Fruit fly (Drosophila melanogaster) whole organism, prepupa: ENCODE results near the gene CG5104.
"Not testable (repeated sequence)": the region's sequence is repeated elsewhere in the genome, so short reads cannot be mapped to it uniquely, and the experiment has no call there.

Experiments
- Blimp-1 ChIP-seq: fragments of 200-800 bp; sonication (Bioruptor generic); optimal IDR thresholded peaks from 3 replicates; lab custom pipeline; 2017; ENCODE audit warnings: missing biosample characterization, missing genetic modification characterization, mild to moderate bottlenecking, moderate library complexity, missing genetic modification reagents
- CG10631 ChIP-seq: fragments of 200-800 bp; sonication (Bioruptor generic); optimal IDR thresholded peaks from 2 replicates; lab custom pipeline; 2016; ENCODE audit warnings: missing biosample characterization, missing genetic modification characterization
- CG10669 ChIP-seq: fragments of 200-800 bp; sonication (Bioruptor generic); optimal IDR thresholded peaks from 3 replicates; lab custom pipeline; 2018; ENCODE audit warnings: missing biosample characterization, mild to moderate bottlenecking, missing genetic modification characterization, moderate library complexity
- CG11294 ChIP-seq: fragments of 200-800 bp; sonication (Bioruptor generic); IDR thresholded peaks from 2 replicates; pipeline ENCODE4 v1.3.6; 2022; ENCODE audit warnings: missing biosample characterization, missing genetic modification characterization
- CG11902 ChIP-seq: fragments of 200-800 bp; sonication (Bioruptor generic); optimal IDR thresholded peaks from 3 replicates; lab custom pipeline; 2016; ENCODE audit warnings: missing biosample characterization, missing genetic modification characterization
- CG15336 ChIP-seq: fragments of 200-800 bp; sonication (Bioruptor generic); IDR thresholded peaks from 2 replicates; pipeline ENCODE4 v1.3.6; 2022; ENCODE audit warnings: missing biosample characterization, missing genetic modification characterization
- CG1621 ChIP-seq: fragments of 200-800 bp; sonication (Bioruptor generic); optimal IDR thresholded peaks from 3 replicates; lab custom pipeline; 2018; ENCODE audit warnings: missing biosample characterization, mild to moderate bottlenecking, missing genetic modification characterization
- CG16779 ChIP-seq: fragments of 200-800 bp; sonication (Bioruptor generic); optimal IDR thresholded peaks from 3 replicates; lab custom pipeline; 2017; ENCODE audit warnings: missing biosample characterization, mild to moderate bottlenecking, missing genetic modification characterization
- CG31627 ChIP-seq: fragments of 200-800 bp; sonication (Bioruptor generic); optimal IDR thresholded peaks from 3 replicates; lab custom pipeline; 2016; ENCODE audit warnings: missing biosample characterization, missing genetic modification characterization
- CG32006 ChIP-seq: fragments of 200-800 bp; sonication (Bioruptor generic); optimal IDR thresholded peaks from 3 replicates; lab custom pipeline; 2017; ENCODE audit warnings: missing biosample characterization, mild to moderate bottlenecking, missing genetic modification characterization
- CG34406 ChIP-seq: fragments of 200-800 bp; sonication (Bioruptor generic); optimal IDR thresholded peaks from 3 replicates; lab custom pipeline; 2016; ENCODE audit warnings: missing biosample characterization, missing genetic modification characterization
- CG3919 ChIP-seq: fragments of 200-800 bp; sonication (Bioruptor generic); optimal IDR thresholded peaks from 3 replicates; lab custom pipeline; 2016; ENCODE audit warnings: missing biosample characterization, missing genetic modification characterization
- CG4318 ChIP-seq: fragments of 200-800 bp; sonication (Bioruptor generic); optimal IDR thresholded peaks from 3 replicates; lab custom pipeline; 2017; ENCODE audit warnings: missing biosample characterization, mild to moderate bottlenecking, missing genetic modification characterization
- CG6163 ChIP-seq: fragments of 200-800 bp; sonication (Bioruptor generic); IDR thresholded peaks from 3 replicates; pipeline ENCODE4 v1.3.6; 2022; ENCODE audit warnings: missing biosample characterization, missing genetic modification characterization
- CG6276 ChIP-seq: fragments of 200-800 bp; sonication (Bioruptor generic); optimal IDR thresholded peaks from 2 replicates; lab custom pipeline; 2017; ENCODE audit warnings: missing biosample characterization, mild to moderate bottlenecking, missing genetic modification characterization
- CG6792 ChIP-seq: fragments of 200-800 bp; sonication (Bioruptor generic); optimal IDR thresholded peaks from 3 replicates; lab custom pipeline; 2016; ENCODE audit warnings: missing biosample characterization, missing genetic modification characterization
- CG7368 ChIP-seq: fragments of 200-800 bp; sonication (Bioruptor generic); optimal IDR thresholded peaks from 3 replicates; lab custom pipeline; 2016; ENCODE audit warnings: missing biosample characterization, missing genetic modification characterization
- CG8119 ChIP-seq: fragments of 200-800 bp; sonication (Bioruptor generic); IDR thresholded peaks from 3 replicates; pipeline ENCODE4 v1.3.6; 2022; ENCODE audit warnings: missing biosample characterization, missing genetic modification characterization
- CG8319 ChIP-seq: fragments of 200-800 bp; sonication (Bioruptor generic); optimal IDR thresholded peaks from 3 replicates; lab custom pipeline; 2016; ENCODE audit warnings: missing biosample characterization, missing genetic modification characterization
- Eip78C ChIP-seq: fragments of 200-800 bp; sonication (Bioruptor generic); peaks from one replicate; lab custom pipeline; 2016; ENCODE audit warnings: missing biosample characterization, missing genetic modification characterization
- Eip93F ChIP-seq: fragments of 200-800 bp; sonication (Bioruptor generic); optimal IDR thresholded peaks from 2 replicates; lab custom pipeline; 2016; ENCODE audit warnings: missing biosample characterization, mild to moderate bottlenecking, missing genetic modification characterization
- Ets21C ChIP-seq: fragments of 200-800 bp; sonication (Bioruptor generic); optimal IDR thresholded peaks from 3 replicates; lab custom pipeline; 2016; ENCODE audit warnings: missing biosample characterization, missing genetic modification characterization
- Hr38 ChIP-seq: sonication (Bioruptor generic); optimal IDR thresholded peaks from 2 replicates; lab custom pipeline; 2016; ENCODE audit warnings: missing biosample characterization, missing genetic modification characterization
- Lpt ChIP-seq: fragments of 200-800 bp; sonication (Bioruptor generic); optimal IDR thresholded peaks from 3 replicates; lab custom pipeline; 2016; ENCODE audit warnings: missing biosample characterization, missing genetic modification characterization
- Met ChIP-seq: fragments of 200-800 bp; sonication (Bioruptor generic); optimal IDR thresholded peaks from 3 replicates; lab custom pipeline; 2016; ENCODE audit warnings: missing biosample characterization, missing genetic modification characterization
- OdsH ChIP-seq: fragments of 200-800 bp; sonication (Bioruptor generic); optimal IDR thresholded peaks from 3 replicates; lab custom pipeline; 2016; ENCODE audit warnings: missing biosample characterization, missing genetic modification characterization
- Smox ChIP-seq: fragments of 200-800 bp; sonication (Bioruptor generic); optimal IDR thresholded peaks from 3 replicates; lab custom pipeline; 2016; ENCODE audit warnings: missing biosample characterization, missing genetic modification characterization
- Sox102F ChIP-seq: fragments of 200-800 bp; sonication (Bioruptor generic); optimal IDR thresholded peaks from 2 replicates; lab custom pipeline; 2016; ENCODE audit warnings: missing biosample characterization, mild to moderate bottlenecking, missing genetic modification characterization
- Sox14 ChIP-seq: fragments of 200-800 bp; sonication (Bioruptor generic); optimal IDR thresholded peaks from 3 replicates; lab custom pipeline; 2016; ENCODE audit warnings: missing biosample characterization, missing genetic modification characterization
- Sox15 ChIP-seq: fragments of 200-800 bp; sonication (Bioruptor generic); optimal IDR thresholded peaks from 3 replicates; lab custom pipeline; 2016; ENCODE audit warnings: missing biosample characterization, missing genetic modification characterization
- achi ChIP-seq: fragments of 200-800 bp; sonication (Bioruptor generic); optimal IDR thresholded peaks from 3 replicates; lab custom pipeline; 2016; ENCODE audit warnings: missing biosample characterization, missing genetic modification characterization
- dac ChIP-seq: fragments of 200-800 bp; sonication (Bioruptor generic); optimal IDR thresholded peaks from 2 replicates; lab custom pipeline; 2017; ENCODE audit warnings: missing biosample characterization, mild to moderate bottlenecking, missing genetic modification characterization
- dsx ChIP-seq: fragments of 200-800 bp; optimal IDR thresholded peaks from 3 replicates; lab custom pipeline; 2019; ENCODE audit warnings: missing biosample characterization, mild to moderate bottlenecking, missing genetic modification characterization, moderate library complexity; ENCODE audit not compliant: poor library complexity, severe bottlenecking
- esn ChIP-seq: fragments of 200-800 bp; sonication (Bioruptor generic); optimal IDR thresholded peaks from 2 replicates; lab custom pipeline; 2016; ENCODE audit warnings: missing biosample characterization, mild to moderate bottlenecking, missing genetic modification characterization, moderate library complexity
- fd85E ChIP-seq: fragments of 200-800 bp; sonication (Bioruptor generic); optimal IDR thresholded peaks from 3 replicates; lab custom pipeline; 2016; ENCODE audit warnings: missing biosample characterization, missing genetic modification characterization
- lz ChIP-seq: fragments of 200-800 bp; sonication (Bioruptor generic); optimal IDR thresholded peaks from 3 replicates; lab custom pipeline; 2016; ENCODE audit warnings: missing biosample characterization, missing genetic modification characterization
- net ChIP-seq: fragments of 200-800 bp; sonication (Bioruptor generic); optimal IDR thresholded peaks from 3 replicates; lab custom pipeline; 2016; ENCODE audit warnings: missing biosample characterization, missing genetic modification characterization
- pdm3 ChIP-seq: fragments of 200-800 bp; sonication (Bioruptor generic); optimal IDR thresholded peaks from 3 replicates; lab custom pipeline; 2016; ENCODE audit warnings: missing biosample characterization, missing genetic modification characterization
- salr ChIP-seq, 2 experiments: fragments of 200-800 bp; sonication (Bioruptor generic); optimal IDR thresholded peaks; 3 replicates each; lab custom pipeline; 2016 to 2018; ENCODE audit warnings: missing biosample characterization in 2 of 2, missing genetic modification characterization in 2 of 2, mild to moderate bottlenecking in 1 of 2
- svp ChIP-seq: fragments of 200-800 bp; sonication (Bioruptor generic); peaks from one replicate; lab custom pipeline; 2016; ENCODE audit warnings: missing biosample characterization, missing genetic modification characterization
- vri ChIP-seq: fragments of 200-800 bp; sonication (Bioruptor generic); optimal IDR thresholded peaks from 3 replicates; lab custom pipeline; 2016; ENCODE audit warnings: missing biosample characterization, mild to moderate bottlenecking, missing genetic modification characterization

The CG5104 gene

DNA sequence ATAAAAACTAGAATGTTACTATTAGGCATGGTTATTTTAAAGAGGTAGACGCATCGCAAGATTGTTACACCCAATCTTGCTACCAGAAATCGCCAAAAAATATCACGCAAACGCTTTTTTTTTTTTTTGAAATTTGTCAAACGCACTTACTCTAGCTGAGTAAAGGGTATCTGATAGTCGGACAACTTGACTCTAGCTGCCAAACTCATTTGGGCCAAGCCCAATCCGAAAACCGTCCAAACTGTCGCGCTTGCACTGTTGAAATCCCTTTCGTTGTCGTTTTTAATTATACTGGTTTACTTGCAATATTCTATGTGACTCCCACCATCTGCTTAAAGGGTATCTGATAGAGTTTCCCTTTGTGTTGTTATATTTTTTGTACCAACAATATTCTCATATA lies 17.6 kb upstream of the CG5104 start:
- TF ChIP-seq CG10669 (GFP tag; lab: Kevin White, UChicago): no peak
- TF ChIP-seq CG4318 (GFP tag; lab: Kevin White, UChicago): no peak
- no peak for TF ChIP-seq svp (GFP tag; lab: Kevin White, UChicago)
- TF ChIP-seq Blimp-1 (GFP tag; lab: Kevin White, UChicago): no peak
- TF ChIP-seq CG6792: no peak
- TF ChIP-seq CG11902 (GFP tag; lab: Kevin White, UChicago): no peak
- no peak for TF ChIP-seq CG3919 (GFP tag; lab: Kevin White, UChicago)
- no peak for TF ChIP-seq CG6163

dm6 chr3L:20503886-20504285 lies 16.9 kb upstream of the CG5104 start, which contains the start of gene CG17637:
Gene CG17637 (plus strand): TSS chr3L:20504186.
- TF ChIP-seq salr (GFP tag; optimal IDR thresholded peaks at IDR 0.05; lab: Kevin White, UChicago); net (GFP tag; lab: Kevin White, UChicago); CG6163: not testable (repeated sequence)

- TF ChIP-seq Hr38 (GFP tag; lab: Kevin White, UChicago) (no peak), CG6276 (GFP tag; lab: Kevin White, UChicago) (no peak), Blimp-1 (GFP tag; lab: Kevin White, UChicago) (no peak), Lpt (GFP tag; lab: Kevin White, UChicago) (no peak), Sox15 (GFP tag; lab: Kevin White, UChicago) (no peak), Sox14 (GFP tag; lab: Kevin White, UChicago) (no peak), CG16779 (tag; lab: Kevin White, UChicago) (no peak), CG10631 (GFP tag; lab: Kevin White, UChicago) (no peak)
Measured at dm6 chr3L:20505732-20506131, 15.1 kb upstream of the CG5104 start, which contains the start of gene CG5078. Gene CG5078 (plus strand): TSS chr3L:20506032.

dm6 chr3L:20507552-20507951 lies 13.3 kb upstream of the CG5104 start:
- TF ChIP-seq Hr38 (GFP tag; lab: Kevin White, UChicago) (no peak), CG15336 (GFP tag; lab: Robert Waterston, UW) (0 out of 2 replicates have a peak, but pooled peaks have one; percentile 18), fd85E (GFP tag; lab: Kevin White, UChicago) (no peak), Eip78C (GFP tag; lab: Kevin White, UChicago) (peak; percentile 70)

DNA sequence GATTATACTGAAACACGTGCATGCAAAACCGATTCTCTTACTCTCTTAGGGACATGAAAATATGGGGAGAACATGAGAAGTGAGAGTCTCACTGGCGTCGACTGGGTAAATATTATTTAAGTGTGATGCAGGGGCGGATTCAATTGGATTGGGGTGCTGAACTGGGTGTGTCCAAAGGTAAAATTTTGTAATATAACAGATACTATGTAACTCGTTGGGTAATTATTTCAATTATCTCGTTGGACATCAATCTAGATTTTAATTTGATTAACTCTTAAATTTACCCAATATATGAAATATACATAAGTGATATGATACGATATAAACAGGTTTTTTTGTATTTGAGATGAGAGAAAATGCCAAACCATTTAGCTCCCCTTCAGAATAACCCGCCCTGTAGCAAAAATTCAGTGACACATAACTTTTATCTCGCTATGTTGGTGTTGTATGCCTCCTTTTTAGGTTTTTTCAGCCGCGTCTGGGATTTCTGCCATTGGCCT lies 12.6 kb upstream of the CG5104 start:
- TF ChIP-seq dsx (GFP tag; lab: Kevin White, UChicago) (peak; percentile 59), CG8319 (GFP tag; lab: Kevin White, UChicago) (peak; percentile 88), vri (GFP tag; lab: Kevin White, UChicago) (peak; percentile 92), CG6792 (peak; percentile 90), fd85E (GFP tag; lab: Kevin White, UChicago) (peak; percentile 75), svp (GFP tag; lab: Kevin White, UChicago) (peak; percentile 97), CG6163 (no peak; the same call in none of the 3 replicates), Sox102F (GFP tag; lab: Kevin White, UChicago) (peak; percentile 93), net (GFP tag; lab: Kevin White, UChicago) (peak; percentile 91), CG8119 (no peak; the same call in none of the 3 replicates), CG11902 (GFP tag; lab: Kevin White, UChicago) (peak; percentile 98), CG31627 (peak; percentile 94), Sox14 (GFP tag; lab: Kevin White, UChicago) (peak; percentile 92), OdsH (GFP tag; lab: Kevin White, UChicago) (peak; percentile 92), dac (GFP tag; lab: Kevin White, UChicago) (peak; percentile 70), Met (GFP tag; lab: Kevin White, UChicago) (peak; percentile 95), lz (GFP tag; lab: Kevin White, UChicago) (peak; percentile 91), Sox15 (GFP tag; lab: Kevin White, UChicago) (peak; percentile 85), CG3919 (GFP tag; lab: Kevin White, UChicago) (peak; percentile 95), CG11294 (GFP tag; lab: Robert Waterston, UW) (peak; percentile 77), CG34406 (GFP tag; lab: Kevin White, UChicago) (peak; percentile 91), CG1621 (tag; lab: Kevin White, UChicago) (peak; percentile 84), pdm3 (GFP tag; lab: Kevin White, UChicago) (peak; percentile 93), CG7368 (GFP tag; lab: Kevin White, UChicago) (peak; percentile 88), CG10669 (GFP tag; lab: Kevin White, UChicago) (peak; percentile 91), Eip93F (GFP tag; lab: Kevin White, UChicago) (peak; percentile 53), Lpt (GFP tag; lab: Kevin White, UChicago) (peak; percentile 85), Eip78C (GFP tag; lab: Kevin White, UChicago) (peak; percentile 98), esn (GFP tag; lab: Kevin White, UChicago) (peak; percentile 94), achi (GFP tag; lab: Kevin White, UChicago) (peak; percentile 91), Hr38 (GFP tag; lab: Kevin White, UChicago) (no peak), CG32006 (peak; percentile 89), Smox (GFP tag; lab: Kevin White, UChicago) (peak; percentile 90), Ets21C (GFP tag; lab: Kevin White, UChicago) (peak; percentile 91)
